Fruit fly (Drosophila melanogaster): ENCODE data around the gene Grl62c.

Gene Grl62c

dm6 chr3L:2026691-2027090 is at the start of gene Grl62c:
TSS of gene Grl62c (plus strand) at chr3L:2026991.
- no peak for TF ChIP-seq CG17801 (GFP tag; optimal IDR thresholded peaks at IDR 0.05; ENCODE audit: partially characterized antibody)

DNA sequence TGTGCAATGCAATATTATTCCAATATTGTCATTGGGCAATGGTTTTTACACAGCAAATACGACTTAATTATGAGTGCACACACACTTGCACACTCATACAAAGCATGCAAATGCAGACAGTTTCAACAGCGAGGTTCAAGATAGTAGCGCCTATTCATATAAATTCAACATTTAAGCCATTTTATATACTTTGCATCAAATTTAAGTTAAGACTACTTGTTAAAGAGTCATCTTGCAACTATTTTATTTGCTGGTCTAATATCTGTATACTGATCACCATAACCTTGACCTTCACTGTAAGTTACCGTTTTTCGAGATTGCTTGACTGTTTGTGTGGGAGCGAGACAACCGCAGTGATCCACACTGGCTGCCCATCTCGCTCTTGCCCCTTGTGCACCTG is 41.4 kb upstream of the Grl62c start:
- TF ChIP-seq CG17801 (GFP tag; optimal IDR thresholded peaks at IDR 0.05; ENCODE audit: partially characterized antibody) = no peak

- no peak for TF ChIP-seq CG17801 (GFP tag; optimal IDR thresholded peaks at IDR 0.05; ENCODE audit: partially characterized antibody)
Measured at dm6 chr3L:2004732-2005131, 22.1 kb upstream of the Grl62c start.

DNA sequence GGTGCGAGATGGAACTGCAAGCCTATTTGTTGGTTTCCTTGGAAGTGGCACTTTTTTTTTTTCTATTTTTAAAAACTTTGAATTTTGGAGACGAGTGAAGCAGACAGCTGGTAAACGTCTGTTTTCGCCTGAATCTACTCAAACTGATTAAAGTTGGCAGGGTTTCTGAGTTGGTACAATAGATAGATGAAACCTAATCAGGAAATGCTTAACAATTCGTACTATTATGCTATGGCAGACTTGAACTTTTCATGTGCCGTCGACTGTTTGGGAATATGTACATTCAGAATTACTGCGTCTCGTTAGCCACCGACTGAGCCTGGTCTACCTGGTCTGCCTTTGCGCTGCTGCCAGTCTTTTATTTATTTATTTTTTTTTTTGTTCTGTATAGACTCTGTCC is 21.2 kb upstream of the Grl62c start, which contains the start of gene CG42841:
TSS of gene CG42841 (minus strand) at position 101 of the 400 bp plus-strand sequence.
- no peak for TF ChIP-seq CG17801 (GFP tag; optimal IDR thresholded peaks at IDR 0.05; ENCODE audit: partially characterized antibody)

DNA sequence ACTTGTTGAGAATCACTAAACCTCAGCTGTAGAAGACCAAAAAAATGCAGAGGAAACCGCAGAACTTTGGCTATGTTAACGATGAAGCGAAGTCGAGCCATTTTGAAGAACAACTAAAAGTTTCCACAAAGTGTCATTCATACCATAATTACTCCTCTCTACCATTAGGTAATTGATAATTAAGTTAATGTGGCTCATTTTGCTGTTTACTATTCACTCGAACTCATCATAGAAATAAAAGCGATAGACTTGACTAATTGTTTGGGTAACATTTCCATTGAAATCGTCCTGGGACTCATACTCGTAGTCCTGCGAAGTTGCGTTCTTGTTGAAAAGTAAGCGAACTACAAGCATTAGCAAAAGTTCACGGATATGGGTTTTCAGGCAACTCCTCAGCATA is 4.9 kb upstream of the Grl62c start, which contains the start of gene Grl62a:
TSS of gene Grl62a (minus strand) at position 101 of the 400 bp plus-strand sequence.
- no peak for TF ChIP-seq CG17801 (GFP tag; optimal IDR thresholded peaks at IDR 0.05; ENCODE audit: partially characterized antibody)

- TF ChIP-seq CG17801 (GFP tag; optimal IDR thresholded peaks at IDR 0.05; ENCODE audit: partially characterized antibody) = no peak
Measured at dm6 chr3L:2023291-2023690, 3.5 kb upstream of the Grl62c start, which contains the start of gene Grl62b. TSS of gene Grl62b (minus strand) at chr3L:2023391.

DNA sequence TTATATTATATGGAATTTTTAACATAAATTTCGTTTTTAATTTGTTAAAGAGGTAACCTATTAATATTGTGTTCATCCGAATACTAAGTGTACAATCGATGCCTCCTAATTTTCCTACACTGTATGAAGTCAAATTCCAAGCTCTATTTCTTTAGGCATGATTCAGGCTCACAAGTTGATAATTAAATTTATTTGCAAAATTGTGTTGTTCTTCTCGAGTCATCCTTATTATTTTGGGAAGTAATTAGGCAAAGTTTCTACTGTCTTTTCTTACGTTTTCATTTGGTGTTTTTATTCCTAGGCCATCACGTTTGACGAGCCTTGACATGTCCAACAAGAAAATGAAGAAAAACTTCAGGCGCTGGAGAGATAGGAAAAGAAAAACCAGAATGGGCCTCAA is 11.3 kb downstream of the Grl62c start, which contains the start of gene CG42355:
TSS of gene CG42355 (minus strand) at position 101 of the 400 bp plus-strand sequence.
- no peak for TF ChIP-seq CG17801 (GFP tag; optimal IDR thresholded peaks at IDR 0.05; ENCODE audit: partially characterized antibody)
